Fruit fly (Drosophila melanogaster) whole organism, adult: ENCODE data around the gene Ogdh.

Source experiments
- CG11617 ChIP-seq: fragments of 200-800 bp; sonication (Bioruptor generic); optimal IDR thresholded peaks from 2 replicates; lab custom pipeline; 2017; ENCODE audit warnings: mild to moderate bottlenecking, missing biosample characterization, missing genetic modification reagents, missing genetic modification characterization
- CG12768 ChIP-seq: fragments of 200-800 bp; sonication (Bioruptor generic); optimal IDR thresholded peaks from 2 replicates; lab custom pipeline; 2017; ENCODE audit warnings: missing biosample characterization, missing genetic modification characterization, mild to moderate bottlenecking, moderate library complexity, missing genetic modification reagents
- CG14711 ChIP-seq: fragments of 200-800 bp; sonication (Bioruptor generic); optimal IDR thresholded peaks from 2 replicates; lab custom pipeline; 2018; ENCODE audit warnings: missing biosample characterization, mild to moderate bottlenecking, missing genetic modification characterization, moderate library complexity
- CG1620 ChIP-seq: fragments of 200-800 bp; sonication (Bioruptor generic); optimal IDR thresholded peaks from 2 replicates; lab custom pipeline; 2016; ENCODE audit warnings: missing biosample characterization, missing genetic modification characterization
- CG33017 ChIP-seq: fragments of 200-800 bp; sonication (Bioruptor generic); optimal IDR thresholded peaks from 2 replicates; lab custom pipeline; 2018; ENCODE audit warnings: missing biosample characterization, mild to moderate bottlenecking, missing genetic modification characterization, moderate library complexity
- CG5204 ChIP-seq: fragments of 200-800 bp; sonication (Bioruptor generic); optimal IDR thresholded peaks from 2 replicates; lab custom pipeline; 2016; ENCODE audit warnings: missing biosample characterization, missing genetic modification characterization
- CG7045 ChIP-seq: fragments of 200-800 bp; sonication (Bioruptor generic); optimal IDR thresholded peaks from 2 replicates; lab custom pipeline; 2017; ENCODE audit warnings: missing biosample characterization, mild to moderate bottlenecking, missing genetic modification characterization
- CG7101 ChIP-seq: fragments of 200-800 bp; sonication (Bioruptor generic); optimal IDR thresholded peaks from 2 replicates; lab custom pipeline; 2018; ENCODE audit warnings: missing biosample characterization, mild to moderate bottlenecking, missing genetic modification characterization, moderate library complexity
- Clk ChIP-seq: fragments of 200-800 bp; sonication (Bioruptor generic); optimal IDR thresholded peaks from 2 replicates; lab custom pipeline; 2017; ENCODE audit warnings: missing biosample characterization, missing genetic modification characterization
- Crg-1 ChIP-seq: fragments of 200-800 bp; sonication (Bioruptor generic); optimal IDR thresholded peaks from 2 replicates; lab custom pipeline; 2016; ENCODE audit warnings: missing biosample characterization, missing genetic modification characterization
- Hr96 ChIP-seq: fragments of 200-800 bp; sonication (Bioruptor generic); optimal IDR thresholded peaks from 2 replicates; lab custom pipeline; 2016; ENCODE audit warnings: missing biosample characterization, missing genetic modification characterization
- Mnt ChIP-seq: fragments of 200-800 bp; sonication (Bioruptor generic); optimal IDR thresholded peaks from 2 replicates; lab custom pipeline; 2016; ENCODE audit warnings: missing biosample characterization, mild to moderate bottlenecking, missing genetic modification characterization
- bab1 ChIP-seq: fragments of 200-800 bp; sonication (Bioruptor generic); optimal IDR thresholded peaks from 3 replicates; lab custom pipeline; 2019; ENCODE audit warnings: missing biosample characterization, mild to moderate bottlenecking, missing genetic modification characterization, moderate library complexity
- cic ChIP-seq: fragments of 200-800 bp; sonication (Bioruptor generic); optimal IDR thresholded peaks from 2 replicates; lab custom pipeline; 2017; ENCODE audit warnings: missing biosample characterization, mild to moderate bottlenecking, missing genetic modification characterization, moderate library complexity
- cnc ChIP-seq, 2 experiments: fragments of >200 bp; optimal IDR thresholded peaks; 2 replicates each; lab custom pipeline; 2017
- kay ChIP-seq: fragments of 200-800 bp; sonication (Bioruptor generic); peaks from one replicate; lab custom pipeline; 2016; ENCODE audit warnings: missing biosample characterization, missing genetic modification characterization, borderline replicate concordance
- ovo ChIP-seq: fragments of 200-800 bp; sonication (Bioruptor generic); optimal IDR thresholded peaks from 2 replicates; lab custom pipeline; 2016; ENCODE audit warnings: missing biosample characterization, missing genetic modification characterization
- pad ChIP-seq: fragments of 200-800 bp; sonication (Bioruptor generic); optimal IDR thresholded peaks from 3 replicates; lab custom pipeline; 2017; ENCODE audit warnings: missing biosample characterization, missing genetic modification characterization, mild to moderate bottlenecking, moderate library complexity, missing genetic modification reagents
- tj ChIP-seq: fragments of 200-800 bp; sonication (Bioruptor generic); optimal IDR thresholded peaks from 3 replicates; lab custom pipeline; 2017; ENCODE audit warnings: missing biosample characterization, mild to moderate bottlenecking, missing genetic modification characterization, moderate library complexity
- toe ChIP-seq: fragments of 200-800 bp; sonication (Bioruptor generic); optimal IDR thresholded peaks from 2 replicates; lab custom pipeline; 2016; ENCODE audit warnings: missing biosample characterization, missing genetic modification characterization

Gene Ogdh

dm6 chr3L:17010492-17011303, 56.1 kb downstream of the Ogdh start:
- TF ChIP-seq CG33017 (tag; lab: Kevin White, UChicago): no peak
- no peak for TF ChIP-seq Crg-1 (GFP tag; lab: Kevin White, UChicago)
- peak; percentile 35 for TF ChIP-seq CG12768 (GFP tag; lab: Kevin White, UChicago)
- no peak for TF ChIP-seq Mnt (GFP tag; lab: Kevin White, UChicago)
- TF ChIP-seq CG14711 (tag; lab: Kevin White, UChicago): no peak
- TF ChIP-seq CG1620 (GFP tag; lab: Kevin White, UChicago): no peak
- peak in 1 of 2 experiments; percentile 19 for TF ChIP-seq cnc (optimal IDR thresholded peaks at IDR 0.05; lab: Kevin White, UChicago)
- TF ChIP-seq cic (GFP tag; lab: Kevin White, UChicago): peak; percentile 48
- TF ChIP-seq Clk: no peak
- peak; percentile 91 for TF ChIP-seq kay (GFP tag; lab: Kevin White, UChicago)
- peak; percentile 18 for TF ChIP-seq Hr96 (GFP tag; lab: Kevin White, UChicago)

- TF ChIP-seq Mnt (GFP tag; lab: Kevin White, UChicago) (peak; percentile 6), ovo (peak; percentile 60), cnc (optimal IDR thresholded peaks at IDR 0.05; lab: Kevin White, UChicago) (no peak)
These were observed 56.9 kb downstream of the Ogdh start for dm6 chr3L:17011351-17012016.

- no peak for TF ChIP-seq cnc (optimal IDR thresholded peaks at IDR 0.05; lab: Kevin White, UChicago)
- peak; percentile 85 for TF ChIP-seq ovo
- no peak for TF ChIP-seq Clk
- peak; percentile 71 for TF ChIP-seq Crg-1 (GFP tag; lab: Kevin White, UChicago)
- TF ChIP-seq Mnt (GFP tag; lab: Kevin White, UChicago): peak; percentile 70
- no peak for TF ChIP-seq CG5204 (GFP tag; lab: Kevin White, UChicago)
- TF ChIP-seq toe (GFP tag; lab: Kevin White, UChicago): peak; percentile 34
- peak; percentile 76 for TF ChIP-seq CG7101 (tag; lab: Kevin White, UChicago)
- TF ChIP-seq CG12768 (GFP tag; lab: Kevin White, UChicago): peak; percentile 92
- peak; percentile 90 for TF ChIP-seq bab1 (GFP tag; lab: Kevin White, UChicago)
- TF ChIP-seq CG11617 (GFP tag; lab: Kevin White, UChicago): peak; percentile 67
- no peak for TF ChIP-seq kay (GFP tag; lab: Kevin White, UChicago)
- peak; percentile 62 for TF ChIP-seq CG33017 (tag; lab: Kevin White, UChicago)
- peak; percentile 50 for TF ChIP-seq cic (GFP tag; lab: Kevin White, UChicago)
- TF ChIP-seq CG7045 (GFP tag; lab: Kevin White, UChicago): peak; percentile 62
- TF ChIP-seq pad: peak; percentile 69
- peak; percentile 84 for TF ChIP-seq tj (GFP tag; lab: Kevin White, UChicago)
- TF ChIP-seq CG14711 (tag; lab: Kevin White, UChicago): peak; percentile 39
- peak; percentile 63 for TF ChIP-seq Hr96 (GFP tag; lab: Kevin White, UChicago)
- TF ChIP-seq CG1620 (GFP tag; lab: Kevin White, UChicago): peak; percentile 69
These were observed 57.5 kb downstream of the Ogdh start, which contains the start of gene CG3764 for dm6 chr3L:17012017-17012719. Gene CG3764, minus strand, starts transcription at chr3L:17012565.

dm6 chr3L:17015663-17016575, 61.3 kb downstream of the Ogdh start, which contains the start of the genes CG6664 and CG7728:
Gene CG6664, minus strand, starts transcription at chr3L:17016180.
Gene CG7728, plus strand, starts transcription at chr3L:17016536.
- TF ChIP-seq cnc (optimal IDR thresholded peaks at IDR 0.05; lab: Kevin White, UChicago): no peak
- TF ChIP-seq Mnt (GFP tag; lab: Kevin White, UChicago): peak; percentile 98
- TF ChIP-seq ovo: peak; percentile 60
- TF ChIP-seq tj (GFP tag; lab: Kevin White, UChicago): peak; percentile 48
- TF ChIP-seq CG5204 (GFP tag; lab: Kevin White, UChicago): no peak
- TF ChIP-seq CG14711 (tag; lab: Kevin White, UChicago): no peak
- peak; percentile 16 for TF ChIP-seq pad
- peak; percentile 15 for TF ChIP-seq Crg-1 (GFP tag; lab: Kevin White, UChicago)
- TF ChIP-seq CG7101 (tag; lab: Kevin White, UChicago): peak; percentile 46
- peak; percentile 54 for TF ChIP-seq bab1 (GFP tag; lab: Kevin White, UChicago)
- peak; percentile 66 for TF ChIP-seq CG11617 (GFP tag; lab: Kevin White, UChicago)
- peak; percentile 42 for TF ChIP-seq CG7045 (GFP tag; lab: Kevin White, UChicago)
- peak; percentile 21 for TF ChIP-seq Clk
- peak; percentile 69 for TF ChIP-seq toe (GFP tag; lab: Kevin White, UChicago)
- TF ChIP-seq Hr96 (GFP tag; lab: Kevin White, UChicago): peak; percentile 68
- TF ChIP-seq CG1620 (GFP tag; lab: Kevin White, UChicago): peak; percentile 37
- TF ChIP-seq cic (GFP tag; lab: Kevin White, UChicago): no peak
- no peak for TF ChIP-seq kay (GFP tag; lab: Kevin White, UChicago)
- TF ChIP-seq CG33017 (tag; lab: Kevin White, UChicago): no peak
- TF ChIP-seq CG12768 (GFP tag; lab: Kevin White, UChicago): peak; percentile 61
